Fruit fly (Drosophila melanogaster): ENCODE measurements around the gene CG17648.

The CG17648 gene

dm6 chr2L:1727826-1728619, 24.1 kb upstream of the CG17648 start:
- peak; percentile 100 for TF ChIP-seq noc (tag; optimal IDR thresholded peaks at IDR 0.05)

- no peak for TF ChIP-seq noc (tag; optimal IDR thresholded peaks at IDR 0.05)
Observed at dm6 chr2L:1728620-1728944, 23.5 kb upstream of the CG17648 start, which contains the start of gene Rrp40. Gene Rrp40 (plus strand): TSS chr2L:1728732.

DNA sequence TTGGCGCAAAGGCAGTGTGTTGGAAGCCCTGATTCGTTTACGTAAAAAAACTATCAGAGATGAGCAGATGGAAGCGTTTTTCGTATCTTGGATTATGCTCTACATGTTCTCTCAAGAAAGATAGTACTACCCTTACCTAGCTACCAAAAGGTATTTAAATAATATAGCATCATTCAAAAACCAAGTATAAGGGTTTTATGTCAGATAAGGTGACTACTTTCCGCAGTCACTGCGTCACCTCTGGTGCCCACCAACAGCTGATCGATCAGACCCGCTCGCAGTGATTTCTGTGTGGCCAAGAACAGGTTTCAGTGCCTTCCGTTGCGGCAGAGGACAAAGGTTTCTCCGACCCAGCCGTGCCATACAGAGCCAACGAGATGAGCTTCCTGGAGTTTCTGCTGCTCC, 22.5 kb upstream of the CG17648 start, which contains the start of the genes Eno and CG31937:
Gene Eno (minus strand): TSS at position 30 of the 405 bp plus-strand sequence.
Gene CG31937 (plus strand): TSS at position 281 of the 405 bp plus-strand sequence.
- peak; percentile 74 for TF ChIP-seq noc (tag; optimal IDR thresholded peaks at IDR 0.05)

dm6 chr2L:1730914-1731313, 21.2 kb upstream of the CG17648 start:
- TF ChIP-seq noc (tag; optimal IDR thresholded peaks at IDR 0.05), result peak; percentile 80

- no peak for TF ChIP-seq noc (tag; optimal IDR thresholded peaks at IDR 0.05)
Observed at dm6 chr2L:1732189-1732588, 19.9 kb upstream of the CG17648 start, which contains the start of the genes CG17652 and CG17646. Gene CG17652 (minus strand): TSS chr2L:1732356. Gene CG17646 (plus strand): TSS chr2L:1732524.

DNA sequence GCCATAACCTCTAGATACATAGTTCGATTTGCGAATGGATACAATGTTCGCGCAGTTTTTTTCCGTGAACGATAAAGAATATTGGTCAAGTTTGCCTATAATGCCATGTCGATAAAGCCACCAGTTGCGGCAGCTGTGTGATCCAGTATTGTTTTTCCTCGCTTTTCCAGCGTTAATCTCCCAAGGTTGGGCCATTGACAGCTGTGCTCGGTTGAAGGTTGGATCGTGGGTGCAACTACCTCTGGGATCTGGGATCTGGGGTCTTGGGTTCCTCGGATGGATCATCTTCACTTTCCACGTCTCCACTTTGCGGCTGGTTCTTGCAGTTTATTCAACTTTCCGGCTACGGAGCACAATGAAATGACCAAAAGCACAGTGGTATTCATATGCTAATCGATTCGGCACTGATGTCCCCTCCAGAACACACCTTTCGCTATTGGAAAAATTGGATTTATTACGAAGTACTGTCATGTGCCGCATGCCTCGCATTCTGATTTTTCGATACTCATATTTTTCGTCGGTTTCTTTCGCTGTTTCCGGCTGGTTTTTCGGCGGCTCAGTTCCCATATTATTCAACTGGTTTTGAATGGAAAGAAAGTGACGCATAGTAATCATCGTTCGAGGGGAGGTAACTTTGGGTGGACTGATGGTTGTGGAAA, 18.8 kb upstream of the CG17648 start:
- TF ChIP-seq noc (tag; optimal IDR thresholded peaks at IDR 0.05), result no peak

DNA sequence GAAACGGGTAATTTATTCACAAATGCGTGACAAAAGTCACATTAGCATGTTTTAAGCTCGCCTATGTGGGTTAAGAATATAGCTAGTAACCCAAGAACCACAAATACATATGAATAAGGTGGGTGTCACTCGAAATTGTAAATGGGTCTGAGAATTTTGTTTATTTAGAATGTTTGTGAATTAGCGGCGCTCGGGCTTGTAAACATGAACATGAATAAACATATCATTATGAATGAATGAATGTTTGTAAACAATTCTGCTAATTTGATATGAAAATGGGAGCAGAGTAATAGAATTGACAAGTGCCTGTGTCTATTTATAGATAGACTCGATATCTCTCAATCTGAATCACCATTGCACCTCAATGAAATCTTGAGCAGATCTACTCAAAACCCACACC, 17.0 kb upstream of the CG17648 start:
- TF ChIP-seq noc (tag; optimal IDR thresholded peaks at IDR 0.05), result no peak

DNA sequence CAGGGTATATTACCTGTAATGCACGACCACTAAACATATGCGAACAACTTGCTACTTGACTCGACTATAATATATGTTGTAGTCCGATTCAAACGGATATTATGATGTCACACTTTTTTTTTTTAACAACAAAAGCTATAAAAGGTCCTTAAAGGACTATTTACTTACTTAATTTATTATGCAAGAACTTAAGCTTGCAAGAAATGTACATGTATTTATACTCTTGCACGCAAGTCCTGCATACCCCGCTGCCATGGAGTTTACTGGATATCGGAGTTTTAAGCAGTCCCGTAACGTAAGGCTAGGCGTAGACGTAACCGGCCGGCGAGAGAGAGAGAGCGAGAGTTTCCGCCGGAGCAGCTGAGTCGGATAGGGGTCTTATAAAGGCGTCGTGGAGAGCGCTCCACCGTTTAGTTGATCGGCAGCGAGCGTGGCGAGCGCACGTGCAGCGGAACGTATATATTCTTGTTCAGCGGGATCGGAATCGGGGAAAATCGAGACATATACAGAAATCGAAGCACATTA, 15.0 kb upstream of the CG17648 start:
- peak; percentile 84 for TF ChIP-seq noc (tag; optimal IDR thresholded peaks at IDR 0.05)

DNA sequence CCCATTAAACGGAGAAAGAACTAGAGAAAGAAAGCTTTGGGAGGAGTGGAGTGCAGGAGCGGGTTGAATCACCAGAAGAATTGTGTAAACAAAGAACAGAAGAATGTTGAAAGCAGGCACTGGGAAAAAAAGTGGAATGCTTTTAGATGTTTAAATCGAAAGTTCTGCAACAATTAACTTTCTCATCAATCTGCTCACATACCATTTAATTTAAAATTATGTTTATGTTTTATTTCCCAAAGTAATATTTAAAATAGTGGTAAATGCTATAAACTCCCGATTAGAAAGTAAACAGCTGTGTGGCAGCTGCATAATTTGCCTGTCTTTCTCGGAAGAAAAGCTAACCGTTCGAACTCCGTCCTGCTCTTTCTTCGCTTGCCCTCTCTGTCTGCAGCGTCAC, 14.1 kb upstream of the CG17648 start:
- no peak for TF ChIP-seq noc (tag; optimal IDR thresholded peaks at IDR 0.05)

- TF ChIP-seq noc (tag; optimal IDR thresholded peaks at IDR 0.05), result no peak
Observed at dm6 chr2L:1740095-1740494, 12.0 kb upstream of the CG17648 start.

DNA sequence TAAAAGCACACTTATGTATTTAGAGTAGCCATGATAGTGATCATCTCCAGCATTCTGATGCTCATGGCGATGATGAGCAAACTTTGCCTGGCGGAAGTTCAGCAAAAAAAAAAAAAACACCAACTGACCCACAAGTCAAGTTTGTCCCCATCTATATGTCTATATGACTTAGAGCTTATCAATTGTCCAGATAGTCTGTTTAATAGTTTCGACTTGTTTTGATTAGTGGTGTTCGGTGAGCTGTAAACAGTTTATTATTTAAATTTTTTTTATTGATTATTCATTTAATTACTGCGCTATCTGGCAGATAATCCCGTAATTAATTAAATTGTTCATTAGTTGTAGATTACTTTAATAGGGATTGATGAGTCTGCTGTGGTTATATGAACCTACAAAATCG, 8.3 kb upstream of the CG17648 start:
- TF ChIP-seq noc (tag; optimal IDR thresholded peaks at IDR 0.05), result peak; percentile 54

DNA sequence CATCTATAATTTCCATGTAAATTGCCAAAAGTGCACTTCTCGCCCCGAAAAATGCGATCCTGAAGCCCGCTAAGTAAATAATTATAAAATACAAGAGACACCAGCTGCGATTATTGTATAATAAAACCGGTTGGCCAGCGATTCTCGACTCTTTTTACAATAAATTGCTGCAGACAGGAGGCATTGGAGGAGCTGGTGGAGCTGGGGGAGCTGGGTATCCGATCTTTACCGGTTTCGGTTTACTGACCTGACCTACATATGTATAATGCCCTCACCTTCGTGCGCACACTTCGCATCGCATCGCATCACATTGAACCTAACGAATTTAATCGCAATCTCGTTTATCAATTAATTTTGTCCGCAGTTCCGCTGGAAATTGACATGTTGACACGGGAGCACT, 3.7 kb upstream of the CG17648 start:
- no peak for TF ChIP-seq noc (tag; optimal IDR thresholded peaks at IDR 0.05)

DNA sequence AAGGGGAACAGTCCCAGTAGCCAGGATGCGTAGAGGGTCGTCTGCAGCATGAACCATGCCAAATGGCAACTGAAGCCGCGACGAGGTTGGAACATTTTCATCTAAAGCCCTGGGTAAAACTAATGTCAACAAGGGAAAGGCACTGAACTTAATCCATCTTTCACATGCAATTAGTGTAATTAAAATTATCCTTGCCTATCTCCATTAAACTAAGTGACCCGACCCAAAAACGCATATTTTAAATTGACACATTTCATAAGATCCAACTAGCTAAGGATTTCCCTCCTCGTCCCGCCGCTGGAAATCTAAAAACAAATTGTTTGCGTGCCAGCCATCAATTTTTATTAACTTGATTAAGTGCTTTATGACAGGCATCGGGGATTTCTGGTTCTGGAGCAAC, 4.2 kb downstream of the CG17648 start, which contains the start of gene Gr22f:
Gene Gr22f (minus strand): TSS at position 101 of the 400 bp plus-strand sequence.
- TF ChIP-seq noc (tag; optimal IDR thresholded peaks at IDR 0.05), result no peak

dm6 chr2L:1758853-1759252, 6.7 kb downstream of the CG17648 start, which contains the start of gene CG17650:
Gene CG17650 (minus strand): TSS chr2L:1759093.
- no peak for TF ChIP-seq noc (tag; optimal IDR thresholded peaks at IDR 0.05)

DNA sequence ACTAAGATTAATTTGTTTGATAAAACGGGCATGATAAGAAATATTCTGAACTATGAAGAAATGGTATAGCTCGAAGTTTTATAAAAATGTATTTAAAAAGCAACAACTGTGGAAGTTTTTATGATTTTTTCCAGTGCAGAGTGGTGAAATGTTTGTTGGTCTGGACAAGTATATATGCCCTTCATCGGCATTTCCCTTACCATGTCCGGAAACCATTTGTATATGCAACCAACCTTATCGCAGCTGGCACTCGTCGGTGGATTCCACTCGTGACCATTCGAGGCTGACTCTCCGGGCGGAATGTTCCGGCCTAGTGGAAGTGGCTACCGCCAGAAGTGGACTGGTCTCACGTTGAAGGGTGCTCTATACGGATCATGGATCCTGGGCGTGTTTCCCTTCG, 31.7 kb downstream of the CG17648 start, which contains the start of gene Gr22e:
Gene Gr22e (plus strand): TSS at position 301 of the 400 bp plus-strand sequence.
- no peak for TF ChIP-seq noc (tag; optimal IDR thresholded peaks at IDR 0.05)

DNA sequence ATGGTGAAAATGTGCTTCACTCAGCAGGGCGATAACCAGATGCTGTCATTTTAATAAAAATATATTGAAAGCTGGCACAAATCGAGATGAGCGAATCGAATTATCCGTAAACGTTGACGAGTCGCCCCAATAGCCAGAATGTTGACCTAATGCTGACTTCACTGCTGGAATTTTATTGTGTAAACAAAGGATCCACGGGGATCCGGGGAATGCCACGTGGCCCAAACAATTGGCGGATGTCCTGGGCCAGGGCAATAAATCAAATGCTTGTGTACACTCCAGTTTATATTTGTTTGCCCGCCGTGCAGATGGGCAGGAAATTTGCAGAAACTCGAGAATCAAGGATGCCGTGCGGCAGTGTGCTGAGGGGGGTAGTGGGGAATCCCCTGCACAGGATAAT, 35.8 kb downstream of the CG17648 start:
- no peak for TF ChIP-seq noc (tag; optimal IDR thresholded peaks at IDR 0.05)

DNA sequence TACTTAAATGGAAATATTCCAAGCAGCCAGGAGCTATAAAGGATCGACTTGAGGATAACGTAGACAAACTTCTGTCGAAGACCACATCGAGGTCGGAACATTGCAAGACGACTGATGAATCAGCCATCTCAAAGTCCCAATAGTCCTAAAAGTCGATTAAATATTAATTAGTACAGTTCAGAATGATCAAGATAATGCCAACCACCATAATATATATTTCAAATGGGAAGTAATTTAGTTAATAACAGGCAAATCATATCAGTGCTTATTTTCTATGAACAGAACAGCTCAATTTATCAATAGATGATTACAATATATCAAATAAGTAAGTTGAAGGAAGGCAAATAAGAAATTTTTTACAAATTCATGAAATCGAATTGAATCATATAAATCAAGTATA, 38.2 kb downstream of the CG17648 start, which contains the start of gene Gr22d:
Gene Gr22d (minus strand): TSS at position 101 of the 400 bp plus-strand sequence.
- TF ChIP-seq noc (tag; optimal IDR thresholded peaks at IDR 0.05), result no peak

Measured in whole organism, larva.